Worm (Caenorhabditis elegans) whole organism, late embryonic: ENCODE measurements around the gene T27A10.6.

Experiments used
- T23F11.4 ChIP-seq: fragments of 200-800 bp; sonication (Bioruptor generic); optimal IDR thresholded peaks from 2 replicates; lab custom pipeline; 2018; ENCODE audit warnings: mild to moderate bottlenecking, missing genetic modification characterization, missing compliant biosample characterization
- ama-1 ChIP-seq: fragments of 150-350 bp; optimal IDR thresholded peaks from 2 replicates; lab custom pipeline; 2014
- elt-2 ChIP-seq: sonication (generic microtip); optimal IDR thresholded peaks from 2 replicates; lab custom pipeline; 2016; ENCODE audit warnings: missing genetic modification reagents, missing genetic modification characterization, missing compliant biosample characterization
- nhr-11 ChIP-seq: fragments of 150-350 bp; optimal IDR thresholded peaks from 2 replicates; lab custom pipeline; 2014; ENCODE audit warnings: missing biosample characterization, missing genetic modification characterization
- zip-5 ChIP-seq: sonication (generic microtip); optimal IDR thresholded peaks from 2 replicates; lab custom pipeline; 2016; ENCODE audit warnings: missing genetic modification characterization, missing compliant biosample characterization

- TF ChIP-seq T23F11.4 (no peak), ama-1 (no peak), elt-2 (tag; lab: Kevin White, UChicago) (no peak), zip-5 (tag; lab: Kevin White, UChicago) (no peak), nhr-11 (tag; lab: Kevin White, UChicago) (no peak)
These were observed 10.5 kb downstream of the T27A10.6 start, which contains the start of gene T27A10.2 for ce11 chrX:3585625-3586024.
